Fruit fly (Drosophila melanogaster) Kc167 (cell line): ENCODE results near the gene CG13068.

ENCODE experiments used
- psq ChIP-seq: fragments of >200 bp; optimal IDR thresholded peaks from 2 replicates; lab custom pipeline; 2017; ENCODE audit warnings: missing external identifiers
- ttk ChIP-seq: sonication (Bioruptor generic); optimal IDR thresholded peaks from 2 replicates; lab custom pipeline; 2017; ENCODE audit warnings: missing external identifiers

dm6 chr3L:16285346-16285911 lies 16.2 kb downstream of the CG13068 start, which contains the start of gene CG13047:
- no peak for TF ChIP-seq psq
- TF ChIP-seq ttk (lab: Kevin White, UChicago) = no peak
